Fruit fly (Drosophila melanogaster) whole organism: ENCODE data around the gene CG3862.

Experiments used
- Dll ChIP-seq: fragments of >200 bp; optimal IDR thresholded peaks from 2 replicates; lab custom pipeline; 2017
- EcR ChIP-seq, 2 experiments: fragments of >200 bp; optimal IDR thresholded peaks; 2 replicates each; lab custom pipeline; 2017; ENCODE audit warnings: missing biosample characterization in 2 of 2, missing genetic modification characterization in 2 of 2, missing genetic modification reagents in 2 of 2
- usp ChIP-seq: fragments of >200 bp; optimal IDR thresholded peaks from 2 replicates; lab custom pipeline; 2017; ENCODE audit warnings: missing biosample characterization, missing genetic modification characterization, mixed read lengths

- TF ChIP-seq usp (no peak), EcR (GFP tag; optimal IDR thresholded peaks at IDR 0.05; lab: Kevin White, UChicago) (no peak), Dll (lab: Kevin White, UChicago) (no peak)
Measured at dm6 chr2L:843301-843700, 17.6 kb upstream of the CG3862 start.
